Fruit fly (Drosophila melanogaster) whole organism, embryonic: ENCODE measurements around the gene Hr83.

Experiments used
- Abd-B ChIP-seq: fragments of 200-800 bp; sonication (Bioruptor generic); optimal IDR thresholded peaks from 2 replicates; lab custom pipeline; 2018; ENCODE audit warnings: missing biosample characterization, mild to moderate bottlenecking, missing genetic modification characterization, moderate library complexity
- BEAF-32 ChIP-seq: fragments of 200-800 bp; sonication (Bioruptor generic); optimal IDR thresholded peaks from 3 replicates; lab custom pipeline; 2017; ENCODE audit warnings: missing biosample characterization, missing genetic modification characterization, mild to moderate bottlenecking, moderate library complexity, missing genetic modification reagents
- Bgb ChIP-seq: fragments of 200-800 bp; sonication (Bioruptor generic); IDR thresholded peaks from 2 replicates; pipeline ENCODE4 v1.3.6; 2022; ENCODE audit warnings: missing biosample characterization, missing genetic modification characterization; ENCODE audit not compliant: partially characterized antibody
- CG10543 ChIP-seq: fragments of 200-800 bp; sonication (Bioruptor generic); optimal IDR thresholded peaks from 3 replicates; lab custom pipeline; 2017; ENCODE audit warnings: missing biosample characterization, mild to moderate bottlenecking, missing genetic modification characterization, moderate library complexity
- CG10959 ChIP-seq: fragments of 200-800 bp; sonication (Bioruptor generic); IDR thresholded peaks from 2 replicates; pipeline ENCODE4 v1.3.6; 2022; ENCODE audit warnings: missing biosample characterization, missing genetic modification characterization
- CG13287 ChIP-seq: fragments of 200-800 bp; sonication (Bioruptor generic); IDR thresholded peaks from 2 replicates; pipeline ENCODE4 v1.3.6; 2022; ENCODE audit warnings: missing biosample characterization, missing genetic modification characterization; ENCODE audit not compliant: partially characterized antibody
- CG13296 ChIP-seq: fragments of 200-800 bp; sonication (Bioruptor generic); optimal IDR thresholded peaks from 3 replicates; lab custom pipeline; 2018; ENCODE audit warnings: missing biosample characterization, mild to moderate bottlenecking, missing genetic modification characterization
- CG15011 ChIP-seq: fragments of 200-800 bp; sonication (Bioruptor generic); optimal IDR thresholded peaks from 3 replicates; lab custom pipeline; 2018; ENCODE audit warnings: missing biosample characterization, mild to moderate bottlenecking, missing genetic modification characterization
- CG15601 ChIP-seq: fragments of 200-800 bp; sonication (Bioruptor generic); optimal IDR thresholded peaks from 3 replicates; lab custom pipeline; 2019; ENCODE audit warnings: missing biosample characterization, mild to moderate bottlenecking, missing genetic modification characterization, moderate library complexity
- CG17186 ChIP-seq: fragments of 200-800 bp; sonication (Bioruptor generic); optimal IDR thresholded peaks from 3 replicates; lab custom pipeline; 2017; ENCODE audit warnings: missing biosample characterization, missing genetic modification reagents, missing genetic modification characterization
- CG1792 ChIP-seq: fragments of 200-800 bp; sonication (Bioruptor generic); optimal IDR thresholded peaks from 2 replicates; lab custom pipeline; 2016; ENCODE audit warnings: missing biosample characterization, missing genetic modification characterization
- CG30431 ChIP-seq: fragments of 200-800 bp; sonication (Bioruptor generic); optimal IDR thresholded peaks from 2 replicates; lab custom pipeline; 2017; ENCODE audit warnings: missing biosample characterization, missing genetic modification characterization
- CG3065 ChIP-seq: fragments of 200-800 bp; sonication (Bioruptor generic); optimal IDR thresholded peaks from 2 replicates; lab custom pipeline; 2016; ENCODE audit warnings: missing biosample characterization, missing genetic modification characterization
- CG31365 ChIP-seq: fragments of 200-800 bp; sonication (Bioruptor generic); optimal IDR thresholded peaks from 2 replicates; lab custom pipeline; 2018; ENCODE audit warnings: missing biosample characterization, mild to moderate bottlenecking, missing genetic modification characterization
- CG32767 ChIP-seq: fragments of 200-800 bp; sonication (Bioruptor generic); IDR thresholded peaks from 2 replicates; pipeline ENCODE4 v1.3.6; 2022; ENCODE audit warnings: missing biosample characterization, missing genetic modification characterization
- CG42726 ChIP-seq: fragments of 200-800 bp; sonication (Bioruptor generic); IDR thresholded peaks from 2 replicates; pipeline ENCODE4 v1.3.6; 2022; ENCODE audit warnings: missing biosample characterization, missing genetic modification characterization; ENCODE audit not compliant: partially characterized antibody
- CG4730 ChIP-seq: fragments of 200-800 bp; sonication (Bioruptor generic); IDR thresholded peaks from 2 replicates; pipeline ENCODE4 v1.3.6; 2022; ENCODE audit warnings: missing biosample characterization, missing genetic modification characterization
- CG4820 ChIP-seq: fragments of 200-800 bp; sonication (Bioruptor generic); optimal IDR thresholded peaks from 3 replicates; lab custom pipeline; 2016; ENCODE audit warnings: missing biosample characterization, missing genetic modification characterization
- CG6854 ChIP-seq: fragments of 200-800 bp; sonication (Bioruptor generic); optimal IDR thresholded peaks from 3 replicates; lab custom pipeline; 2017; ENCODE audit warnings: missing biosample characterization, mild to moderate bottlenecking, missing genetic modification characterization
- CG7963 ChIP-seq: fragments of 200-800 bp; sonication (Bioruptor generic); IDR thresholded peaks from 3 replicates; pipeline ENCODE4 v1.3.6; 2022; ENCODE audit warnings: missing biosample characterization, missing genetic modification characterization; ENCODE audit not compliant: partially characterized antibody
- CG8359 ChIP-seq: fragments of 200-800 bp; sonication (Bioruptor generic); optimal IDR thresholded peaks from 2 replicates; lab custom pipeline; 2017; ENCODE audit warnings: missing biosample characterization, mild to moderate bottlenecking, missing genetic modification characterization, borderline replicate concordance
- CG8944 ChIP-seq: fragments of 200-800 bp; sonication (Bioruptor generic); optimal IDR thresholded peaks from 3 replicates; lab custom pipeline; 2016; ENCODE audit warnings: missing biosample characterization, missing genetic modification characterization
- Dip2 ChIP-seq: fragments of 200-800 bp; sonication (Bioruptor generic); IDR thresholded peaks from 2 replicates; pipeline ENCODE4 v1.3.6; 2022; ENCODE audit warnings: missing biosample characterization, missing genetic modification characterization
- Dll ChIP-seq: fragments of 200-800 bp; sonication (Bioruptor generic); IDR thresholded peaks from 4 replicates; pipeline ENCODE4 v1.3.6; 2022; ENCODE audit warnings: missing biosample characterization, missing genetic modification characterization; ENCODE audit not compliant: partially characterized antibody
- Drgx ChIP-seq: fragments of 200-800 bp; sonication (Bioruptor generic); IDR thresholded peaks from 2 replicates; pipeline ENCODE4 v1.3.6; 2022; ENCODE audit warnings: missing biosample characterization, missing genetic modification characterization
- Fer1 ChIP-seq: fragments of 200-800 bp; sonication (Bioruptor generic); optimal IDR thresholded peaks from 2 replicates; lab custom pipeline; 2017; ENCODE audit warnings: missing biosample characterization, mild to moderate bottlenecking, missing genetic modification characterization
- HmgD ChIP-seq: fragments of 200-800 bp; sonication (Bioruptor generic); optimal IDR thresholded peaks from 3 replicates; lab custom pipeline; 2016; ENCODE audit warnings: missing biosample characterization, missing genetic modification characterization
- HmgZ ChIP-seq: fragments of 200-800 bp; sonication (Bioruptor generic); optimal IDR thresholded peaks from 2 replicates; lab custom pipeline; 2018; ENCODE audit warnings: missing biosample characterization, mild to moderate bottlenecking, missing genetic modification characterization
- NC2β ChIP-seq: fragments of 200-800 bp; sonication (Bioruptor generic); optimal IDR thresholded peaks from 2 replicates; lab custom pipeline; 2016; ENCODE audit warnings: missing biosample characterization, missing genetic modification characterization
- NFAT ChIP-seq: fragments of 200-800 bp; sonication (Bioruptor generic); IDR thresholded peaks from 2 replicates; pipeline ENCODE4 v1.3.6; 2022; ENCODE audit warnings: missing biosample characterization, missing genetic modification characterization
- NK7.1 ChIP-seq: fragments of 200-800 bp; sonication (Bioruptor generic); optimal IDR thresholded peaks from 3 replicates; lab custom pipeline; 2016; ENCODE audit warnings: missing biosample characterization, missing genetic modification characterization
- Spps ChIP-seq: fragments of 200-800 bp; sonication (Bioruptor generic); optimal IDR thresholded peaks from 2 replicates; lab custom pipeline; 2018; ENCODE audit warnings: missing biosample characterization, mild to moderate bottlenecking, missing genetic modification characterization
- Stat92E ChIP-seq, 3 experiments: fragments of >200 bp in 2 of 3; fragments of 200-800 bp in 1 of 3; sonication (Bioruptor generic) in 1 of 3; optimal IDR thresholded peaks; 2 replicates each; lab custom pipeline; 2017 to 2019; ENCODE audit warnings: missing biosample characterization in 3 of 3, missing genetic modification characterization in 3 of 3, mild to moderate bottlenecking in 1 of 3, moderate library complexity in 1 of 3
- Tbp ChIP-seq: fragments of >200 bp; optimal IDR thresholded peaks from 2 replicates; lab custom pipeline; 2018; ENCODE audit warnings: missing biosample characterization, missing genetic modification characterization
- caup ChIP-seq: fragments of 200-800 bp; sonication (Bioruptor generic); optimal IDR thresholded peaks from 3 replicates; lab custom pipeline; 2017; ENCODE audit warnings: missing biosample characterization, mild to moderate bottlenecking, missing genetic modification characterization, moderate library complexity; ENCODE audit not compliant: severe bottlenecking
- chm ChIP-seq: fragments of 200-800 bp; sonication (Bioruptor generic); IDR thresholded peaks from 2 replicates; pipeline ENCODE4 v1.3.6; 2022; ENCODE audit warnings: missing biosample characterization, missing genetic modification characterization
- esg ChIP-seq: fragments of 200-800 bp; sonication (Bioruptor generic); conservative IDR thresholded peaks from 2 replicates; pipeline ENCODE4 v1.3.6; 2022; ENCODE audit warnings: missing biosample characterization, missing genetic modification characterization
- gfzf ChIP-seq: fragments of 200-800 bp; sonication (Bioruptor generic); optimal IDR thresholded peaks from 2 replicates; lab custom pipeline; 2016; ENCODE audit warnings: missing biosample characterization, mild to moderate bottlenecking, missing genetic modification characterization, moderate library complexity
- gt ChIP-seq: fragments of 200-800 bp; sonication (Bioruptor generic); IDR thresholded peaks from 2 replicates; pipeline ENCODE4 v1.3.6; 2022; ENCODE audit warnings: missing biosample characterization, missing genetic modification characterization
- hb ChIP-seq: fragments of 200-800 bp; sonication (Bioruptor generic); IDR thresholded peaks from 3 replicates; pipeline ENCODE4 v1.3.6; 2022; ENCODE audit warnings: missing biosample characterization, missing genetic modification characterization; ENCODE audit not compliant: partially characterized antibody
- lbe ChIP-seq: fragments of 200-800 bp; sonication (Bioruptor generic); optimal IDR thresholded peaks from 2 replicates; lab custom pipeline; 2016; ENCODE audit warnings: missing biosample characterization, mild to moderate bottlenecking, missing genetic modification characterization
- peb ChIP-seq: fragments of 200-800 bp; sonication (Bioruptor generic); IDR thresholded peaks from 2 replicates; pipeline ENCODE4 v1.3.6; 2022; ENCODE audit warnings: missing biosample characterization, missing genetic modification characterization
- pum ChIP-seq: fragments of 200-800 bp; sonication (Bioruptor generic); optimal IDR thresholded peaks from 2 replicates; lab custom pipeline; 2016; ENCODE audit warnings: missing biosample characterization, missing genetic modification characterization
- pzg ChIP-seq: fragments of 200-800 bp; sonication (Bioruptor generic); optimal IDR thresholded peaks from 3 replicates; lab custom pipeline; 2018; ENCODE audit warnings: missing biosample characterization, mild to moderate bottlenecking, missing genetic modification characterization, moderate library complexity
- sc ChIP-seq, 3 experiments: fragments of >200 bp in 2 of 3; fragments of 200-800 bp in 1 of 3; sonication (Bioruptor generic) in 1 of 3; optimal IDR thresholded peaks; 2 replicates in 2 of 3; 3 replicates in 1 of 3; lab custom pipeline; 2017; ENCODE audit warnings: mild to moderate bottlenecking in 1 of 3, missing biosample characterization in 1 of 3, missing genetic modification characterization in 1 of 3, missing genetic modification reagents in 1 of 3
- so ChIP-seq: fragments of 200-800 bp; sonication (Bioruptor generic); IDR thresholded peaks from 3 replicates; pipeline ENCODE4 v1.3.6; 2022; ENCODE audit warnings: missing biosample characterization, missing genetic modification characterization
- tin ChIP-seq: fragments of 200-800 bp; sonication (Bioruptor generic); optimal IDR thresholded peaks from 3 replicates; lab custom pipeline; 2016; ENCODE audit warnings: missing biosample characterization, missing genetic modification characterization
- toy ChIP-seq: fragments of 200-800 bp; sonication (Bioruptor generic); IDR thresholded peaks from 2 replicates; pipeline ENCODE4 v1.3.6; 2022; ENCODE audit warnings: missing biosample characterization, missing genetic modification characterization
- unc-4 ChIP-seq: fragments of 200-800 bp; sonication (Bioruptor generic); IDR thresholded peaks from 2 replicates; pipeline ENCODE4 v1.3.6; 2022; ENCODE audit warnings: missing biosample characterization, missing genetic modification characterization; ENCODE audit not compliant: partially characterized antibody
- yki ChIP-seq: fragments of >200 bp; optimal IDR thresholded peaks from 3 replicates; lab custom pipeline; 2018
- zfh1 ChIP-seq: fragments of 200-800 bp; sonication (Bioruptor generic); IDR thresholded peaks from 3 replicates; pipeline ENCODE4 v1.3.6; 2022; ENCODE audit warnings: missing biosample characterization, missing genetic modification characterization

Gene Hr83

dm6 chr3R:6388414-6388830 lies 39.4 kb downstream of the Hr83 start (continued):
- TF ChIP-seq hb (GFP tag; lab: Robert Waterston, UW) (peak; percentile 83), BEAF-32 (GFP tag; lab: Kevin White, UChicago) (peak; percentile 0), CG30431 (GFP tag; lab: Kevin White, UChicago) (no peak), Dip2 (GFP tag; lab: Robert Waterston, UW) (no peak), CG1792 (GFP tag; lab: Kevin White, UChicago) (no peak), CG42726 (GFP tag; lab: Robert Waterston, UW) (no peak), Tbp (GFP tag; lab: Kevin White, UChicago) (no peak), CG31365 (tag; lab: Kevin White, UChicago) (peak; percentile 50), Bgb (peak; percentile 61), CG8359 (GFP tag; lab: Kevin White, UChicago) (no peak), Stat92E (GFP tag; optimal IDR thresholded peaks at IDR 0.05; lab: Kevin White, UChicago) (no peak), toy (GFP tag; lab: Robert Waterston, UW) (no peak), peb (GFP tag; lab: Robert Waterston, UW) (no peak), tin (GFP tag; lab: Kevin White, UChicago) (no peak), CG8944 (no peak), HmgZ (tag; lab: Kevin White, UChicago) (no peak), sc (optimal IDR thresholded peaks at IDR 0.05; lab: Kevin White, UChicago) (no peak), sc (GFP tag; optimal IDR thresholded peaks at IDR 0.05; lab: Kevin White, UChicago) (no peak), esg (GFP tag; lab: Robert Waterston, UW) (no peak), CG13287 (GFP tag; lab: Robert Waterston, UW) (peak; percentile 74), NC2β (GFP tag; lab: Kevin White, UChicago) (no peak), gt (no peak), Fer1 (GFP tag; lab: Kevin White, UChicago) (no peak), CG10959 (GFP tag; lab: Robert Waterston, UW) (no peak), chm (GFP tag; lab: Robert Waterston, UW) (no peak), Spps (tag; lab: Kevin White, UChicago) (no peak), so (GFP tag; lab: Robert Waterston, UW) (no peak), gfzf (GFP tag; lab: Kevin White, UChicago) (peak; percentile 28), lbe (GFP tag; lab: Kevin White, UChicago) (no peak), CG17186 (GFP tag; lab: Kevin White, UChicago) (no peak), CG15011 (GFP tag; lab: Kevin White, UChicago) (no peak), CG4820 (GFP tag; lab: Kevin White, UChicago) (no peak), pzg (GFP tag; lab: Kevin White, UChicago) (no peak), CG6854 (no peak), NFAT (GFP tag; lab: Robert Waterston, UW) (no peak), NK7.1 (GFP tag; lab: Kevin White, UChicago) (no peak), CG10543 (GFP tag; lab: Kevin White, UChicago) (no peak), CG13296 (GFP tag; lab: Kevin White, UChicago) (no peak), CG4730 (GFP tag; lab: Robert Waterston, UW) (no peak), zfh1 (GFP tag; lab: Robert Waterston, UW) (no peak), CG7963 (GFP tag; lab: Robert Waterston, UW) (peak; percentile 76), unc-4 (peak; percentile 51), CG32767 (no peak), CG3065 (GFP tag; lab: Kevin White, UChicago) (no peak), CG15601 (peak; percentile 13), caup (GFP tag; lab: Kevin White, UChicago) (no peak), Dll (GFP tag; lab: Robert Waterston, UW) (peak; percentile 70), pum (GFP tag; lab: Kevin White, UChicago) (no peak), yki (lab: Kevin White, UChicago) (no peak), Drgx (GFP tag; lab: Robert Waterston, UW) (no peak), HmgD (GFP tag; lab: Kevin White, UChicago) (no peak), Abd-B (GFP tag; lab: Kevin White, UChicago) (no peak)
